Worm (Caenorhabditis elegans) whole organism, L1 larva: ENCODE data around the gene str-113.

Experiments
- C16A3.4 ChIP-seq: fragments of 150-350 bp; optimal IDR thresholded peaks from 2 replicates; lab custom pipeline; 2014; ENCODE audit warnings: missing biosample characterization, missing genetic modification characterization
- F16B12.6 ChIP-seq: fragments of 150-350 bp; optimal IDR thresholded peaks from 2 replicates; lab custom pipeline; 2014; ENCODE audit warnings: missing biosample characterization, missing genetic modification characterization
- aha-1 ChIP-seq: fragments of 150-350 bp; optimal IDR thresholded peaks from 2 replicates; lab custom pipeline; 2014; ENCODE audit warnings: missing biosample characterization, missing genetic modification characterization
- aly-2 ChIP-seq: fragments of 150-350 bp; optimal IDR thresholded peaks from 2 replicates; lab custom pipeline; 2014; ENCODE audit warnings: missing biosample characterization, missing genetic modification characterization
- blmp-1 ChIP-seq: fragments of 150-350 bp; optimal IDR thresholded peaks from 2 replicates; lab custom pipeline; 2014; ENCODE audit warnings: missing biosample characterization, missing genetic modification characterization
- ceh-63 ChIP-seq: fragments of 200-800 bp; sonication (Bioruptor generic); optimal IDR thresholded peaks from 2 replicates; lab custom pipeline; 2018; ENCODE audit warnings: mild to moderate bottlenecking, missing genetic modification characterization, missing compliant biosample characterization
- ceh-82 ChIP-seq, 3 experiments: fragments of 150-350 bp in 1 of 3; sonication (generic microtip) in 2 of 3; optimal IDR thresholded peaks; 2 replicates each; lab custom pipeline; 2014 to 2017; ENCODE audit warnings: missing biosample characterization in 3 of 3, missing genetic modification characterization in 3 of 3
- ceh-88 ChIP-seq: fragments of 200-800 bp; sonication (Bioruptor generic); IDR thresholded peaks from 2 replicates; pipeline ENCODE4 v1.3.6; 2022; ENCODE audit warnings: missing genetic modification characterization, missing compliant biosample characterization
- ces-1 ChIP-seq: fragments of 150-350 bp; optimal IDR thresholded peaks from 2 replicates; lab custom pipeline; 2014; ENCODE audit warnings: missing biosample characterization, missing genetic modification reagents, missing genetic modification characterization
- efl-1 ChIP-seq, 4 experiments: fragments of 150-350 bp; optimal IDR thresholded peaks in 3 of 4; peaks in 1 of 4; 1 replicate in 1 of 4; 2 replicates in 3 of 4; lab custom pipeline; 2014; ENCODE audit warnings: missing biosample characterization in 2 of 4, missing genetic modification characterization in 2 of 4, missing genetic modification reagents in 2 of 4
- efl-3 ChIP-seq: fragments of 200-800 bp; sonication (Bioruptor generic); optimal IDR thresholded peaks from 2 replicates; lab custom pipeline; 2018; ENCODE audit warnings: mild to moderate bottlenecking, missing genetic modification characterization, missing compliant biosample characterization
- elt-3 ChIP-seq, 6 experiments: fragments of 150-350 bp in 1 of 6; sonication (generic microtip); optimal IDR thresholded peaks; 2 replicates each; lab custom pipeline; 2017 to 2018; ENCODE audit warnings: missing biosample characterization in 6 of 6, missing genetic modification characterization in 6 of 6, inconsistent platforms in 1 of 6
- ets-5 ChIP-seq: fragments of 200-800 bp; sonication (Bioruptor generic); IDR thresholded peaks from 2 replicates; pipeline ENCODE4 v1.3.6; 2022; ENCODE audit warnings: missing genetic modification characterization, missing compliant biosample characterization
- fkh-10 ChIP-seq: sonication (generic microtip); optimal IDR thresholded peaks from 2 replicates; lab custom pipeline; 2017; ENCODE audit warnings: missing biosample characterization, missing genetic modification reagents, missing genetic modification characterization
- fos-1 ChIP-seq: fragments of 150-350 bp; optimal IDR thresholded peaks from 2 replicates; lab custom pipeline; 2014; ENCODE audit warnings: missing biosample characterization, missing genetic modification characterization
- grh-1 ChIP-seq: fragments of 200-800 bp; sonication (Bioruptor generic); IDR thresholded peaks from 2 replicates; pipeline ENCODE4 v1.3.6; 2022; ENCODE audit warnings: missing genetic modification reagents, missing genetic modification characterization, missing compliant biosample characterization
- hlh-17 ChIP-seq: fragments of 200-800 bp; sonication (Bioruptor generic); optimal IDR thresholded peaks from 2 replicates; lab custom pipeline; 2018; ENCODE audit warnings: missing genetic modification characterization, mild to moderate bottlenecking, missing compliant biosample characterization, moderate library complexity, borderline replicate concordance
- lin-14 ChIP-seq: fragments of 200-800 bp; sonication (Bioruptor generic); optimal IDR thresholded peaks from 2 replicates; lab custom pipeline; 2018; ENCODE audit warnings: mild to moderate bottlenecking, missing genetic modification characterization, moderate library complexity, missing compliant biosample characterization
- lir-3 ChIP-seq: sonication (generic microtip); optimal IDR thresholded peaks from 2 replicates; lab custom pipeline; 2016; ENCODE audit warnings: mild to moderate bottlenecking, missing genetic modification characterization, moderate library complexity, missing compliant biosample characterization; ENCODE audit not compliant: poor library complexity
- lsy-2 ChIP-seq, 2 experiments: fragments of 150-350 bp; optimal IDR thresholded peaks; 2 replicates each; lab custom pipeline; 2014; ENCODE audit warnings: missing biosample characterization in 2 of 2, missing genetic modification characterization in 2 of 2
- mab-9 ChIP-seq: fragments of 200-800 bp; sonication (Bioruptor generic); IDR thresholded peaks from 2 replicates; pipeline ENCODE4 v1.3.6; 2022; ENCODE audit warnings: missing genetic modification reagents, missing genetic modification characterization, missing compliant biosample characterization
- mef-2 ChIP-seq: fragments of 150-350 bp; optimal IDR thresholded peaks from 2 replicates; lab custom pipeline; 2014; ENCODE audit warnings: missing biosample characterization, missing genetic modification characterization
- mep-1 ChIP-seq: fragments of 150-350 bp; optimal IDR thresholded peaks from 2 replicates; lab custom pipeline; 2014; ENCODE audit warnings: missing biosample characterization, missing genetic modification characterization
- nhr-11 ChIP-seq: fragments of 150-350 bp; optimal IDR thresholded peaks from 2 replicates; lab custom pipeline; 2014; ENCODE audit warnings: missing biosample characterization, missing genetic modification characterization
- nhr-19 ChIP-seq: fragments of 200-800 bp; sonication (Bioruptor generic); conservative IDR thresholded peaks from 2 replicates; pipeline ENCODE4 v1.3.6; 2022; ENCODE audit warnings: missing genetic modification characterization, missing compliant biosample characterization
- nhr-76 ChIP-seq: sonication (generic microtip); optimal IDR thresholded peaks from 2 replicates; lab custom pipeline; 2017; ENCODE audit warnings: missing biosample characterization, missing genetic modification characterization
- nhr-77 ChIP-seq: fragments of 150-350 bp; optimal IDR thresholded peaks from 2 replicates; lab custom pipeline; 2014; ENCODE audit warnings: missing biosample characterization, missing genetic modification characterization
- nhr-90 ChIP-seq: sonication (generic microtip); optimal IDR thresholded peaks from 2 replicates; lab custom pipeline; 2016; ENCODE audit warnings: mild to moderate bottlenecking, missing genetic modification characterization, missing compliant biosample characterization; ENCODE audit not compliant: poor library complexity
- pax-3 ChIP-seq: fragments of 200-800 bp; sonication (Bioruptor generic); optimal IDR thresholded peaks from 2 replicates; lab custom pipeline; 2018; ENCODE audit warnings: mild to moderate bottlenecking, missing genetic modification characterization, moderate library complexity, missing compliant biosample characterization
- rnt-1 ChIP-seq: sonication (generic microtip); optimal IDR thresholded peaks from 2 replicates; lab custom pipeline; 2016; ENCODE audit warnings: mild to moderate bottlenecking, missing genetic modification characterization, moderate library complexity, missing compliant biosample characterization
- snpc-4 ChIP-seq: fragments of 150-350 bp; optimal IDR thresholded peaks from 2 replicates; lab custom pipeline; 2014; ENCODE audit warnings: missing biosample characterization, missing genetic modification characterization
- unc-130 ChIP-seq: fragments of 150-350 bp; optimal IDR thresholded peaks from 2 replicates; lab custom pipeline; 2017; ENCODE audit warnings: missing biosample characterization, missing genetic modification characterization, inconsistent platforms
- unc-30 ChIP-seq: sonication (generic microtip); optimal IDR thresholded peaks from 2 replicates; lab custom pipeline; 2017; ENCODE audit warnings: missing biosample characterization, missing genetic modification characterization
- unc-98 ChIP-seq: fragments of 200-800 bp; sonication (Bioruptor generic); IDR thresholded peaks from 2 replicates; pipeline ENCODE4 v1.3.6; 2022; ENCODE audit warnings: missing genetic modification characterization, missing compliant biosample characterization
- xbp-1 ChIP-seq: sonication (generic microtip); optimal IDR thresholded peaks from 2 replicates; lab custom pipeline; 2016; ENCODE audit warnings: missing genetic modification characterization, missing compliant biosample characterization
- zip-4 ChIP-seq: fragments of 200-800 bp; sonication (Bioruptor generic); optimal IDR thresholded peaks from 2 replicates; lab custom pipeline; 2018; ENCODE audit warnings: mild to moderate bottlenecking, missing genetic modification characterization, moderate library complexity, missing compliant biosample characterization
- ztf-11 ChIP-seq, 2 experiments: sonication (generic microtip); optimal IDR thresholded peaks; 2 replicates each; lab custom pipeline; 2016 to 2017; ENCODE audit warnings: missing genetic modification characterization in 2 of 2, missing biosample characterization in 1 of 2, missing compliant biosample characterization in 1 of 2

The str-113 gene

ce11 chrV:3678513-3678912, 11.7 kb upstream of the str-113 start:
- TF ChIP-seq ceh-82 (tag; optimal IDR thresholded peaks at IDR 0.05; lab: Kevin White, UChicago): no peak
- no peak for TF ChIP-seq C16A3.4 (tag; lab: Kevin White, UChicago)
- TF ChIP-seq blmp-1 (tag; lab: Kevin White, UChicago): no peak
- no peak for TF ChIP-seq lir-3 (tag; lab: Kevin White, UChicago)
- TF ChIP-seq lin-14 (GFP tag; lab: Kevin White, UChicago): peak; percentile 17

- TF ChIP-seq efl-1 (optimal IDR thresholded peaks at IDR 0.05; lab: Kevin White, UChicago) (no peak), efl-1 (GFP tag; optimal IDR thresholded peaks at IDR 0.05 in 1 of 2; lab: Kevin White, UChicago) (peak in 1 of 2 experiments; percentile 64), nhr-77 (tag; lab: Kevin White, UChicago) (no peak), unc-130 (tag; lab: Kevin White, UChicago) (peak; percentile 42), lsy-2 (tag; optimal IDR thresholded peaks at IDR 0.05; lab: Kevin White, UChicago) (peak; percentile 23 to 33), rnt-1 (tag; lab: Kevin White, UChicago) (peak; percentile 57), nhr-19 (GFP tag; lab: Robert Waterston, UW) (peak; percentile 44; the same call in 1 of the 2 replicates), lin-14 (GFP tag; lab: Kevin White, UChicago) (peak; percentile 89), elt-3 (tag; optimal IDR thresholded peaks at IDR 0.05; lab: Kevin White, UChicago) (no peak), ztf-11 (tag; optimal IDR thresholded peaks at IDR 0.05; lab: Kevin White, UChicago) (no peak)
These were observed 10.4 kb upstream of the str-113 start for ce11 chrV:3677212-3677611.

- TF ChIP-seq fos-1 (no peak), ces-1 (GFP tag; lab: Kevin White, UChicago) (no peak), ceh-88 (GFP tag; lab: Robert Waterston, UW) (no peak), ets-5 (GFP tag; lab: Robert Waterston, UW) (no peak), aly-2 (tag; lab: Kevin White, UChicago) (no peak), rnt-1 (tag; lab: Kevin White, UChicago) (no peak), nhr-76 (tag; lab: Kevin White, UChicago) (no peak), mep-1 (tag; lab: Kevin White, UChicago) (no peak), hlh-17 (no peak), unc-98 (GFP tag; lab: Robert Waterston, UW) (no peak), nhr-90 (tag; lab: Kevin White, UChicago) (no peak), nhr-11 (tag; lab: Kevin White, UChicago) (no peak), efl-3 (GFP tag; lab: Kevin White, UChicago) (no peak)
These were observed 6.3 kb upstream of the str-113 start, which contains the start of gene pals-33 for ce11 chrV:3673080-3673479. TSS of gene pals-33 (plus strand) at chrV:3673380.

- TF ChIP-seq ets-5 (GFP tag; lab: Robert Waterston, UW): no peak
- no peak for TF ChIP-seq pax-3 (tag; lab: Kevin White, UChicago)
- TF ChIP-seq nhr-77 (tag; lab: Kevin White, UChicago): no peak
- no peak for TF ChIP-seq mab-9 (GFP tag; lab: Robert Waterston, UW)
- TF ChIP-seq ceh-82 (tag; optimal IDR thresholded peaks at IDR 0.05; lab: Kevin White, UChicago): no peak
- TF ChIP-seq xbp-1 (tag; lab: Kevin White, UChicago): no peak
- TF ChIP-seq unc-98 (GFP tag; lab: Robert Waterston, UW): no peak
These were observed 3.7 kb upstream of the str-113 start, which contains the start of gene Y39H10B.3 for ce11 chrV:3670499-3670898. TSS of gene Y39H10B.3 (plus strand) at chrV:3670799.

- TF ChIP-seq snpc-4 (tag; lab: Kevin White, UChicago): no peak
- no peak for TF ChIP-seq grh-1 (GFP tag; lab: Robert Waterston, UW)
- TF ChIP-seq unc-30 (tag; lab: Kevin White, UChicago): no peak
- TF ChIP-seq lin-14 (GFP tag; lab: Kevin White, UChicago): no peak
- TF ChIP-seq aha-1 (tag; lab: Kevin White, UChicago): no peak
- no peak for TF ChIP-seq unc-130 (tag; lab: Kevin White, UChicago)
- no peak for TF ChIP-seq mef-2 (tag; lab: Kevin White, UChicago)
- no peak for TF ChIP-seq ceh-63 (GFP tag; lab: Kevin White, UChicago)
- TF ChIP-seq fkh-10: no peak
- no peak for TF ChIP-seq F16B12.6 (tag; lab: Kevin White, UChicago)
- TF ChIP-seq zip-4 (GFP tag; lab: Kevin White, UChicago): no peak
- TF ChIP-seq, all 84 proteins: peak for 0
These were observed 1.7 kb upstream of the str-113 start, which contains the start of gene Y39H10B.2 for ce11 chrV:3668464-3668863. TSS of gene Y39H10B.2 (plus strand) at chrV:3668764.
